Worm (Caenorhabditis elegans) whole organism, L1 larva: ENCODE results near the gene K08B12.3.

Experiments used
- C04F5.9 ChIP-seq: sonication (generic microtip); optimal IDR thresholded peaks from 2 replicates; lab custom pipeline; 2016; ENCODE audit warnings: missing genetic modification characterization, missing compliant biosample characterization
- C16A3.4 ChIP-seq: fragments of 150-350 bp; optimal IDR thresholded peaks from 2 replicates; lab custom pipeline; 2014; ENCODE audit warnings: missing biosample characterization, missing genetic modification characterization
- C34B4.2 ChIP-seq: sonication (generic microtip); optimal IDR thresholded peaks from 2 replicates; lab custom pipeline; 2017; ENCODE audit warnings: mild to moderate bottlenecking, missing genetic modification characterization, missing compliant biosample characterization
- Y116A8C.19 ChIP-seq: sonication (generic microtip); optimal IDR thresholded peaks from 2 replicates; lab custom pipeline; 2016; ENCODE audit warnings: missing compliant biosample characterization, missing genetic modification characterization, borderline replicate concordance
- aly-2 ChIP-seq: fragments of 150-350 bp; optimal IDR thresholded peaks from 2 replicates; lab custom pipeline; 2014; ENCODE audit warnings: missing biosample characterization, missing genetic modification characterization
- ama-1 ChIP-seq: fragments of 150-350 bp; optimal IDR thresholded peaks from 2 replicates; lab custom pipeline; 2014
- ceh-63 ChIP-seq: fragments of 200-800 bp; sonication (Bioruptor generic); optimal IDR thresholded peaks from 2 replicates; lab custom pipeline; 2018; ENCODE audit warnings: mild to moderate bottlenecking, missing genetic modification characterization, missing compliant biosample characterization
- ceh-8 ChIP-seq: fragments of 200-800 bp; sonication (Bioruptor generic); optimal IDR thresholded peaks from 2 replicates; lab custom pipeline; 2018; ENCODE audit warnings: mild to moderate bottlenecking, missing genetic modification characterization, moderate library complexity, missing compliant biosample characterization
- ceh-82 ChIP-seq, 3 experiments: fragments of 150-350 bp in 1 of 3; sonication (generic microtip) in 2 of 3; optimal IDR thresholded peaks; 2 replicates each; lab custom pipeline; 2014 to 2017; ENCODE audit warnings: missing biosample characterization in 3 of 3, missing genetic modification characterization in 3 of 3
- ceh-88 ChIP-seq: fragments of 200-800 bp; sonication (Bioruptor generic); IDR thresholded peaks from 2 replicates; pipeline ENCODE4 v1.3.6; 2022; ENCODE audit warnings: missing genetic modification characterization, missing compliant biosample characterization
- ces-1 ChIP-seq: fragments of 150-350 bp; optimal IDR thresholded peaks from 2 replicates; lab custom pipeline; 2014; ENCODE audit warnings: missing biosample characterization, missing genetic modification reagents, missing genetic modification characterization
- dsc-1 ChIP-seq: sonication (generic microtip); optimal IDR thresholded peaks from 2 replicates; lab custom pipeline; 2016; ENCODE audit warnings: mild to moderate bottlenecking, missing genetic modification characterization, missing compliant biosample characterization
- efl-1 ChIP-seq, 4 experiments: fragments of 150-350 bp; optimal IDR thresholded peaks in 3 of 4; peaks in 1 of 4; 1 replicate in 1 of 4; 2 replicates in 3 of 4; lab custom pipeline; 2014; ENCODE audit warnings: missing biosample characterization in 2 of 4, missing genetic modification characterization in 2 of 4, missing genetic modification reagents in 2 of 4
- efl-3 ChIP-seq: fragments of 200-800 bp; sonication (Bioruptor generic); optimal IDR thresholded peaks from 2 replicates; lab custom pipeline; 2018; ENCODE audit warnings: mild to moderate bottlenecking, missing genetic modification characterization, missing compliant biosample characterization
- elt-2 ChIP-seq: sonication (generic microtip); optimal IDR thresholded peaks from 2 replicates; lab custom pipeline; 2016; ENCODE audit warnings: missing genetic modification characterization, mild to moderate bottlenecking, inconsistent platforms, missing compliant biosample characterization, missing genetic modification reagents
- elt-3 ChIP-seq, 6 experiments: fragments of 150-350 bp in 1 of 6; sonication (generic microtip); optimal IDR thresholded peaks; 2 replicates each; lab custom pipeline; 2017 to 2018; ENCODE audit warnings: missing biosample characterization in 6 of 6, missing genetic modification characterization in 6 of 6, inconsistent platforms in 1 of 6
- ets-5 ChIP-seq: fragments of 200-800 bp; sonication (Bioruptor generic); IDR thresholded peaks from 2 replicates; pipeline ENCODE4 v1.3.6; 2022; ENCODE audit warnings: missing genetic modification characterization, missing compliant biosample characterization
- fkh-4 ChIP-seq: sonication (generic microtip); optimal IDR thresholded peaks from 2 replicates; lab custom pipeline; 2016; ENCODE audit warnings: missing compliant biosample characterization, missing genetic modification characterization, borderline replicate concordance
- hlh-17 ChIP-seq: fragments of 200-800 bp; sonication (Bioruptor generic); optimal IDR thresholded peaks from 2 replicates; lab custom pipeline; 2018; ENCODE audit warnings: missing genetic modification characterization, mild to moderate bottlenecking, missing compliant biosample characterization, moderate library complexity, borderline replicate concordance
- irx-1 ChIP-seq: sonication (generic microtip); optimal IDR thresholded peaks from 2 replicates; lab custom pipeline; 2016; ENCODE audit warnings: missing genetic modification characterization, missing compliant biosample characterization
- isw-1 ChIP-seq: fragments of 200-800 bp; sonication (Bioruptor generic); IDR thresholded peaks from 2 replicates; pipeline ENCODE4 v1.3.6; 2022; ENCODE audit warnings: missing genetic modification characterization, missing compliant biosample characterization
- jun-1 ChIP-seq: fragments of 150-350 bp; optimal IDR thresholded peaks from 2 replicates; lab custom pipeline; 2014; ENCODE audit warnings: missing biosample characterization, missing genetic modification reagents, missing genetic modification characterization
- lin-13 ChIP-seq: fragments of 150-350 bp; optimal IDR thresholded peaks from 2 replicates; lab custom pipeline; 2014; ENCODE audit warnings: missing biosample characterization, missing genetic modification reagents, missing genetic modification characterization
- lin-15B ChIP-seq: fragments of 150-350 bp; sonication (generic microtip); optimal IDR thresholded peaks from 3 replicates; lab custom pipeline; 2014; ENCODE audit warnings: missing biosample characterization, missing genetic modification characterization
- lin-35 ChIP-seq, 2 experiments: fragments of 150-350 bp; optimal IDR thresholded peaks; 2 replicates each; lab custom pipeline; 2014; ENCODE audit warnings: missing biosample characterization in 2 of 2, missing genetic modification characterization in 2 of 2, missing genetic modification reagents in 2 of 2
- lin-39 ChIP-seq: fragments of 150-350 bp; optimal IDR thresholded peaks from 2 replicates; lab custom pipeline; 2014; ENCODE audit warnings: missing biosample characterization, missing genetic modification reagents, missing genetic modification characterization
- lsy-2 ChIP-seq, 2 experiments: fragments of 150-350 bp; optimal IDR thresholded peaks; 2 replicates each; lab custom pipeline; 2014; ENCODE audit warnings: missing biosample characterization in 2 of 2, missing genetic modification characterization in 2 of 2
- mab-9 ChIP-seq: fragments of 200-800 bp; sonication (Bioruptor generic); IDR thresholded peaks from 2 replicates; pipeline ENCODE4 v1.3.6; 2022; ENCODE audit warnings: missing genetic modification reagents, missing genetic modification characterization, missing compliant biosample characterization
- nhr-11 ChIP-seq: fragments of 150-350 bp; optimal IDR thresholded peaks from 2 replicates; lab custom pipeline; 2014; ENCODE audit warnings: missing biosample characterization, missing genetic modification characterization
- nhr-19 ChIP-seq: fragments of 200-800 bp; sonication (Bioruptor generic); conservative IDR thresholded peaks from 2 replicates; pipeline ENCODE4 v1.3.6; 2022; ENCODE audit warnings: missing genetic modification characterization, missing compliant biosample characterization
- nhr-20 ChIP-seq: sonication (generic microtip); optimal IDR thresholded peaks from 2 replicates; lab custom pipeline; 2016; ENCODE audit warnings: mild to moderate bottlenecking, missing genetic modification characterization, missing compliant biosample characterization
- nhr-237 ChIP-seq: fragments of 150-350 bp; optimal IDR thresholded peaks from 2 replicates; lab custom pipeline; 2014; ENCODE audit warnings: missing biosample characterization, missing genetic modification characterization
- nhr-28 ChIP-seq: fragments of 150-350 bp; optimal IDR thresholded peaks from 2 replicates; lab custom pipeline; 2014; ENCODE audit warnings: missing biosample characterization, missing genetic modification characterization
- nhr-47 ChIP-seq: sonication (generic microtip); optimal IDR thresholded peaks from 2 replicates; lab custom pipeline; 2016; ENCODE audit warnings: mild to moderate bottlenecking, missing genetic modification characterization, moderate library complexity, missing compliant biosample characterization
- nhr-71 ChIP-seq: sonication (generic microtip); optimal IDR thresholded peaks from 2 replicates; lab custom pipeline; 2016; ENCODE audit warnings: mild to moderate bottlenecking, missing genetic modification characterization, moderate library complexity, missing compliant biosample characterization
- nhr-76 ChIP-seq: sonication (generic microtip); optimal IDR thresholded peaks from 2 replicates; lab custom pipeline; 2017; ENCODE audit warnings: missing biosample characterization, missing genetic modification characterization
- nhr-85 ChIP-seq: sonication (generic microtip); peaks from one replicate; lab custom pipeline; 2016; ENCODE audit warnings: missing genetic modification characterization, inconsistent platforms, missing compliant biosample characterization
- pax-3 ChIP-seq: fragments of 200-800 bp; sonication (Bioruptor generic); optimal IDR thresholded peaks from 2 replicates; lab custom pipeline; 2018; ENCODE audit warnings: mild to moderate bottlenecking, missing genetic modification characterization, moderate library complexity, missing compliant biosample characterization
- snpc-4 ChIP-seq: fragments of 150-350 bp; optimal IDR thresholded peaks from 2 replicates; lab custom pipeline; 2014; ENCODE audit warnings: missing biosample characterization, missing genetic modification characterization
- sox-4 ChIP-seq: sonication (generic microtip); optimal IDR thresholded peaks from 2 replicates; lab custom pipeline; 2016; ENCODE audit warnings: missing genetic modification characterization, missing compliant biosample characterization
- sup-37 ChIP-seq: fragments of 200-800 bp; sonication (Bioruptor generic); optimal IDR thresholded peaks from 2 replicates; lab custom pipeline; 2018; ENCODE audit warnings: mild to moderate bottlenecking, missing genetic modification characterization, missing compliant biosample characterization
- unc-30 ChIP-seq: sonication (generic microtip); optimal IDR thresholded peaks from 2 replicates; lab custom pipeline; 2017; ENCODE audit warnings: missing biosample characterization, missing genetic modification characterization
- unc-62 ChIP-seq: fragments of 150-350 bp; optimal IDR thresholded peaks from 2 replicates; lab custom pipeline; 2014; ENCODE audit warnings: missing biosample characterization, missing genetic modification reagents, missing genetic modification characterization
- unc-86 ChIP-seq: sonication (generic microtip); optimal IDR thresholded peaks from 2 replicates; lab custom pipeline; 2016; ENCODE audit warnings: missing genetic modification characterization, missing compliant biosample characterization
- unc-98 ChIP-seq: fragments of 200-800 bp; sonication (Bioruptor generic); IDR thresholded peaks from 2 replicates; pipeline ENCODE4 v1.3.6; 2022; ENCODE audit warnings: missing genetic modification characterization, missing compliant biosample characterization
- zag-1 ChIP-seq: fragments of 150-350 bp; optimal IDR thresholded peaks from 2 replicates; lab custom pipeline; 2014; ENCODE audit warnings: missing biosample characterization, missing genetic modification characterization

K08B12.3 gene

ce11 chrV:6223315-6224018 lies 11.5 kb upstream of the K08B12.3 start:
- TF ChIP-seq jun-1 (tag; lab: Kevin White, UChicago) (peak; percentile 18), efl-3 (no peak), nhr-47 (tag; lab: Kevin White, UChicago) (peak; percentile 15), aly-2 (tag; lab: Kevin White, UChicago) (peak; percentile 59), ces-1 (GFP tag; lab: Kevin White, UChicago) (no peak), unc-98 (GFP tag; lab: Robert Waterston, UW) (no peak), nhr-71 (tag; lab: Kevin White, UChicago) (peak; percentile 10), irx-1 (no peak), efl-1 (optimal IDR thresholded peaks at IDR 0.05; lab: Kevin White, UChicago) (no peak), efl-1 (GFP tag; optimal IDR thresholded peaks at IDR 0.05 in 1 of 2; lab: Kevin White, UChicago) (peak in 1 of 2 experiments; percentile 85), nhr-85 (tag; lab: Kevin White, UChicago) (peak; percentile 76), lsy-2 (tag; optimal IDR thresholded peaks at IDR 0.05; lab: Kevin White, UChicago) (peak in 1 of 2 experiments; percentile 14), nhr-19 (0 out of 2 replicates have a peak, but pooled peaks have one; percentile 1), ceh-88 (peak; percentile 8; the same call in 1 of the 2 replicates)
- TF ChIP-seq, all 84 proteins: peak for 9

- TF ChIP-seq ets-5 (GFP tag; lab: Robert Waterston, UW) (peak; percentile 82; the same call in 1 of the 2 replicates), Y116A8C.19 (no peak)
Observed at ce11 chrV:6224019-6224335, 11.0 kb upstream of the K08B12.3 start.

- TF ChIP-seq ceh-63 (no peak), sup-37 (GFP tag; lab: Kevin White, UChicago) (peak; percentile 71), ama-1 (peak; percentile 98), nhr-76 (no peak), snpc-4 (tag; lab: Kevin White, UChicago) (peak; percentile 83), ces-1 (GFP tag; lab: Kevin White, UChicago) (no peak), Y116A8C.19 (peak; percentile 44), dsc-1 (tag; lab: Kevin White, UChicago) (peak; percentile 99), nhr-237 (tag; lab: Kevin White, UChicago) (peak; percentile 93), elt-2 (tag; lab: Kevin White, UChicago) (peak; percentile 76), nhr-28 (no peak), nhr-20 (tag; lab: Kevin White, UChicago) (peak; percentile 99), irx-1 (peak; percentile 92), C34B4.2 (tag; lab: Kevin White, UChicago) (no peak), zag-1 (tag; lab: Kevin White, UChicago) (no peak), fkh-4 (tag; lab: Kevin White, UChicago) (peak; percentile 86), ceh-8 (GFP tag; lab: Kevin White, UChicago) (peak; percentile 93), hlh-17 (GFP tag; lab: Kevin White, UChicago) (no peak), unc-30 (peak; percentile 97), pax-3 (tag; lab: Kevin White, UChicago) (peak; percentile 94), elt-3 (tag; optimal IDR thresholded peaks at IDR 0.05; lab: Kevin White, UChicago) (peak in 5 of 6 experiments; percentile 30 to 91 (median 64)), aly-2 (tag; lab: Kevin White, UChicago) (peak; percentile 92), nhr-85 (tag; lab: Kevin White, UChicago) (peak; percentile 99), sox-4 (tag; lab: Kevin White, UChicago) (peak; percentile 95), unc-98 (GFP tag; lab: Robert Waterston, UW) (peak; percentile 67), nhr-47 (tag; lab: Kevin White, UChicago) (peak; percentile 99), lin-15B (tag; lab: Kevin White, UChicago) (peak; percentile 25), C04F5.9 (peak; percentile 66), lin-39 (tag; lab: Kevin White, UChicago) (peak; percentile 93), lsy-2 (tag; optimal IDR thresholded peaks at IDR 0.05; lab: Kevin White, UChicago) (peak; percentile 91 to 96), nhr-11 (peak; percentile 92), C16A3.4 (tag; lab: Kevin White, UChicago) (peak; percentile 94), isw-1 (GFP tag; lab: Robert Waterston, UW) (peak; percentile 85), unc-86 (tag; lab: Kevin White, UChicago) (peak; percentile 99), lin-35 (GFP tag; optimal IDR thresholded peaks at IDR 0.05; lab: Kevin White, UChicago) (peak; percentile 69 to 89), ceh-82 (tag; optimal IDR thresholded peaks at IDR 0.05; lab: Kevin White, UChicago) (peak; percentile 81 to 95 (median 87)), unc-62 (GFP tag; lab: Kevin White, UChicago) (no peak), mab-9 (peak; percentile 92), lin-13 (peak; percentile 98)
Observed at ce11 chrV:6224494-6224959, 10.4 kb upstream of the K08B12.3 start.
